Worm (Caenorhabditis elegans) whole organism, L1 larva: ENCODE results near the gene magu-4.

Source experiments
- C16A3.4 ChIP-seq: fragments of 150-350 bp; optimal IDR thresholded peaks from 2 replicates; lab custom pipeline; 2014; ENCODE audit warnings: missing biosample characterization, missing genetic modification characterization
- F16B12.6 ChIP-seq: fragments of 150-350 bp; optimal IDR thresholded peaks from 2 replicates; lab custom pipeline; 2014; ENCODE audit warnings: missing biosample characterization, missing genetic modification characterization
- Y116A8C.19 ChIP-seq: sonication (generic microtip); optimal IDR thresholded peaks from 2 replicates; lab custom pipeline; 2016; ENCODE audit warnings: missing compliant biosample characterization, missing genetic modification characterization, borderline replicate concordance
- aha-1 ChIP-seq: fragments of 150-350 bp; optimal IDR thresholded peaks from 2 replicates; lab custom pipeline; 2014; ENCODE audit warnings: missing biosample characterization, missing genetic modification characterization
- aly-2 ChIP-seq: fragments of 150-350 bp; optimal IDR thresholded peaks from 2 replicates; lab custom pipeline; 2014; ENCODE audit warnings: missing biosample characterization, missing genetic modification characterization
- ama-1 ChIP-seq: fragments of 150-350 bp; optimal IDR thresholded peaks from 2 replicates; lab custom pipeline; 2014
- blmp-1 ChIP-seq: fragments of 150-350 bp; optimal IDR thresholded peaks from 2 replicates; lab custom pipeline; 2014; ENCODE audit warnings: missing biosample characterization, missing genetic modification characterization
- ceh-88 ChIP-seq: fragments of 200-800 bp; sonication (Bioruptor generic); IDR thresholded peaks from 2 replicates; pipeline ENCODE4 v1.3.6; 2022; ENCODE audit warnings: missing genetic modification characterization, missing compliant biosample characterization
- ceh-90 ChIP-seq: sonication (generic microtip); optimal IDR thresholded peaks from 2 replicates; lab custom pipeline; 2016; ENCODE audit warnings: missing genetic modification characterization, missing compliant biosample characterization
- ces-1 ChIP-seq: fragments of 150-350 bp; optimal IDR thresholded peaks from 2 replicates; lab custom pipeline; 2014; ENCODE audit warnings: missing biosample characterization, missing genetic modification reagents, missing genetic modification characterization
- egl-13 ChIP-seq: sonication (generic microtip); optimal IDR thresholded peaks from 2 replicates; lab custom pipeline; 2016; ENCODE audit warnings: missing genotype, missing genetic modification reagents, missing genetic modification characterization, missing compliant biosample characterization
- elt-2 ChIP-seq: sonication (generic microtip); optimal IDR thresholded peaks from 2 replicates; lab custom pipeline; 2016; ENCODE audit warnings: missing genetic modification characterization, mild to moderate bottlenecking, inconsistent platforms, missing compliant biosample characterization, missing genetic modification reagents
- ets-5 ChIP-seq: fragments of 200-800 bp; sonication (Bioruptor generic); IDR thresholded peaks from 2 replicates; pipeline ENCODE4 v1.3.6; 2022; ENCODE audit warnings: missing genetic modification characterization, missing compliant biosample characterization
- fkh-10 ChIP-seq: sonication (generic microtip); optimal IDR thresholded peaks from 2 replicates; lab custom pipeline; 2017; ENCODE audit warnings: missing biosample characterization, missing genetic modification reagents, missing genetic modification characterization
- fos-1 ChIP-seq: fragments of 150-350 bp; optimal IDR thresholded peaks from 2 replicates; lab custom pipeline; 2014; ENCODE audit warnings: missing biosample characterization, missing genetic modification characterization
- hlh-4 ChIP-seq: sonication (generic microtip); optimal IDR thresholded peaks from 2 replicates; lab custom pipeline; 2016; ENCODE audit warnings: mild to moderate bottlenecking, missing genetic modification characterization, missing compliant biosample characterization
- hpl-2 ChIP-seq: fragments of 150-350 bp; optimal IDR thresholded peaks from 2 replicates; lab custom pipeline; 2014; ENCODE audit warnings: missing biosample characterization, missing genetic modification reagents, missing genetic modification characterization
- irx-1 ChIP-seq: sonication (generic microtip); optimal IDR thresholded peaks from 2 replicates; lab custom pipeline; 2016; ENCODE audit warnings: missing genetic modification characterization, missing compliant biosample characterization
- jun-1 ChIP-seq: fragments of 150-350 bp; optimal IDR thresholded peaks from 2 replicates; lab custom pipeline; 2014; ENCODE audit warnings: missing biosample characterization, missing genetic modification reagents, missing genetic modification characterization
- lin-14 ChIP-seq: fragments of 200-800 bp; sonication (Bioruptor generic); optimal IDR thresholded peaks from 2 replicates; lab custom pipeline; 2018; ENCODE audit warnings: mild to moderate bottlenecking, missing genetic modification characterization, moderate library complexity, missing compliant biosample characterization
- lin-15B ChIP-seq: fragments of 150-350 bp; sonication (generic microtip); optimal IDR thresholded peaks from 3 replicates; lab custom pipeline; 2014; ENCODE audit warnings: missing biosample characterization, missing genetic modification characterization
- lin-39 ChIP-seq: fragments of 150-350 bp; optimal IDR thresholded peaks from 2 replicates; lab custom pipeline; 2014; ENCODE audit warnings: missing biosample characterization, missing genetic modification reagents, missing genetic modification characterization
- lir-3 ChIP-seq: sonication (generic microtip); optimal IDR thresholded peaks from 2 replicates; lab custom pipeline; 2016; ENCODE audit warnings: mild to moderate bottlenecking, missing genetic modification characterization, moderate library complexity, missing compliant biosample characterization; ENCODE audit not compliant: poor library complexity
- nhr-19 ChIP-seq: fragments of 200-800 bp; sonication (Bioruptor generic); conservative IDR thresholded peaks from 2 replicates; pipeline ENCODE4 v1.3.6; 2022; ENCODE audit warnings: missing genetic modification characterization, missing compliant biosample characterization
- nhr-20 ChIP-seq: sonication (generic microtip); optimal IDR thresholded peaks from 2 replicates; lab custom pipeline; 2016; ENCODE audit warnings: mild to moderate bottlenecking, missing genetic modification characterization, missing compliant biosample characterization
- nhr-237 ChIP-seq: fragments of 150-350 bp; optimal IDR thresholded peaks from 2 replicates; lab custom pipeline; 2014; ENCODE audit warnings: missing biosample characterization, missing genetic modification characterization
- nhr-71 ChIP-seq: sonication (generic microtip); optimal IDR thresholded peaks from 2 replicates; lab custom pipeline; 2016; ENCODE audit warnings: mild to moderate bottlenecking, missing genetic modification characterization, moderate library complexity, missing compliant biosample characterization
- nhr-84 ChIP-seq: sonication (generic microtip); optimal IDR thresholded peaks from 2 replicates; lab custom pipeline; 2017; ENCODE audit warnings: missing biosample characterization, missing genetic modification characterization
- nhr-85 ChIP-seq: sonication (generic microtip); peaks from one replicate; lab custom pipeline; 2016; ENCODE audit warnings: missing genetic modification characterization, inconsistent platforms, missing compliant biosample characterization
- pqm-1 ChIP-seq: sonication (generic microtip); optimal IDR thresholded peaks from 3 replicates; lab custom pipeline; 2017; ENCODE audit warnings: missing biosample characterization, missing genetic modification characterization
- snu-23 ChIP-seq: sonication (generic microtip); optimal IDR thresholded peaks from 2 replicates; lab custom pipeline; 2016; ENCODE audit warnings: missing genetic modification characterization, missing compliant biosample characterization
- sox-4 ChIP-seq: sonication (generic microtip); optimal IDR thresholded peaks from 2 replicates; lab custom pipeline; 2016; ENCODE audit warnings: missing genetic modification characterization, missing compliant biosample characterization
- tbx-2 ChIP-seq: sonication (generic microtip); optimal IDR thresholded peaks from 2 replicates; lab custom pipeline; 2016; ENCODE audit warnings: missing genetic modification characterization, missing compliant biosample characterization
- tlp-1 ChIP-seq: fragments of 150-350 bp; optimal IDR thresholded peaks from 2 replicates; lab custom pipeline; 2014; ENCODE audit warnings: missing biosample characterization, missing genetic modification characterization
- unc-30 ChIP-seq: sonication (generic microtip); optimal IDR thresholded peaks from 2 replicates; lab custom pipeline; 2017; ENCODE audit warnings: missing biosample characterization, missing genetic modification characterization
- unc-62 ChIP-seq: fragments of 150-350 bp; optimal IDR thresholded peaks from 2 replicates; lab custom pipeline; 2014; ENCODE audit warnings: missing biosample characterization, missing genetic modification reagents, missing genetic modification characterization
- unc-86 ChIP-seq: sonication (generic microtip); optimal IDR thresholded peaks from 2 replicates; lab custom pipeline; 2016; ENCODE audit warnings: missing genetic modification characterization, missing compliant biosample characterization
- unc-98 ChIP-seq: fragments of 200-800 bp; sonication (Bioruptor generic); IDR thresholded peaks from 2 replicates; pipeline ENCODE4 v1.3.6; 2022; ENCODE audit warnings: missing genetic modification characterization, missing compliant biosample characterization
- vab-15 ChIP-seq: sonication (generic microtip); optimal IDR thresholded peaks from 2 replicates; lab custom pipeline; 2017; ENCODE audit warnings: missing genotype, mild to moderate bottlenecking, missing genetic modification characterization, missing compliant biosample characterization
- xbp-1 ChIP-seq: sonication (generic microtip); optimal IDR thresholded peaks from 2 replicates; lab custom pipeline; 2016; ENCODE audit warnings: missing genetic modification characterization, missing compliant biosample characterization
- zip-4 ChIP-seq: fragments of 200-800 bp; sonication (Bioruptor generic); optimal IDR thresholded peaks from 2 replicates; lab custom pipeline; 2018; ENCODE audit warnings: mild to moderate bottlenecking, missing genetic modification characterization, moderate library complexity, missing compliant biosample characterization

The magu-4 gene

ce11 chrIV:10009536-10009935 lies at the start of gene magu-4:
Gene magu-4, plus strand, starts transcription at chrIV:10009753.
- no peak for TF ChIP-seq unc-62 (GFP tag; lab: Kevin White, UChicago)
- TF ChIP-seq ama-1 (lab: Kevin White, UChicago), result no peak
- TF ChIP-seq nhr-237 (tag; lab: Kevin White, UChicago), result no peak
- TF ChIP-seq ces-1, result no peak
- TF ChIP-seq aha-1, result no peak
- TF ChIP-seq vab-15 (tag; lab: Kevin White, UChicago), result no peak
- TF ChIP-seq lin-14, result peak; percentile 39
- TF ChIP-seq egl-13 (tag; lab: Kevin White, UChicago), result no peak
- TF ChIP-seq aly-2, result no peak
- no peak for TF ChIP-seq xbp-1 (tag; lab: Kevin White, UChicago)
- TF ChIP-seq tbx-2, result no peak
- TF ChIP-seq C16A3.4 (tag; lab: Kevin White, UChicago), result no peak
- no peak for TF ChIP-seq Y116A8C.19 (tag; lab: Kevin White, UChicago)
- TF ChIP-seq lir-3 (tag; lab: Kevin White, UChicago), result no peak
- no peak for TF ChIP-seq sox-4 (tag; lab: Kevin White, UChicago)
- no peak for TF ChIP-seq unc-86 (tag; lab: Kevin White, UChicago)
- peak; percentile 90 for TF ChIP-seq blmp-1
- TF ChIP-seq irx-1 (tag; lab: Kevin White, UChicago), result no peak

ce11 chrIV:9963945-9964344 lies 45.6 kb upstream of the magu-4 start, which contains the start of gene T13H10.2:
Gene T13H10.2, plus strand, starts transcription at chrIV:9964245.
- TF ChIP-seq ceh-88 (no peak), tlp-1 (tag; lab: Kevin White, UChicago) (no peak), hpl-2 (GFP tag; lab: Kevin White, UChicago) (no peak), ces-1 (no peak), nhr-71 (no peak), unc-86 (tag; lab: Kevin White, UChicago) (no peak), hlh-4 (tag; lab: Kevin White, UChicago) (no peak), zip-4 (GFP tag; lab: Kevin White, UChicago) (no peak)

- TF ChIP-seq ceh-90 (tag; lab: Kevin White, UChicago), result no peak
- TF ChIP-seq snu-23 (GFP tag; lab: Kevin White, UChicago), result no peak
- TF ChIP-seq unc-98, result no peak
- TF ChIP-seq nhr-85 (tag; lab: Kevin White, UChicago), result no peak
- TF ChIP-seq elt-2 (tag; lab: Kevin White, UChicago), result no peak
- no peak for TF ChIP-seq tlp-1 (tag; lab: Kevin White, UChicago)
- TF ChIP-seq pqm-1 (tag; lab: Kevin White, UChicago), result no peak
- TF ChIP-seq ceh-88, result no peak
- no peak for TF ChIP-seq unc-30
Measured at ce11 chrIV:9969081-9969480, 40.5 kb upstream of the magu-4 start, which contains the start of the genes kin-5 and C47E12.11. Gene kin-5, minus strand, starts transcription at chrIV:9969181. Gene C47E12.11, plus strand, starts transcription at chrIV:9969400.

- TF ChIP-seq lin-14, result no peak
- no peak for TF ChIP-seq lin-15B (tag; lab: Kevin White, UChicago)
- TF ChIP-seq snu-23 (GFP tag; lab: Kevin White, UChicago), result no peak
- TF ChIP-seq elt-2 (tag; lab: Kevin White, UChicago), result no peak
- no peak for TF ChIP-seq nhr-19 (GFP tag; lab: Robert Waterston, UW)
- TF ChIP-seq xbp-1 (tag; lab: Kevin White, UChicago), result no peak
- TF ChIP-seq unc-30, result no peak
- no peak for TF ChIP-seq ces-1
- TF ChIP-seq nhr-20 (tag; lab: Kevin White, UChicago), result no peak
- TF ChIP-seq jun-1 (tag; lab: Kevin White, UChicago), result no peak
- TF ChIP-seq F16B12.6 (tag; lab: Kevin White, UChicago), result no peak
- no peak for TF ChIP-seq fkh-10 (GFP tag; lab: Kevin White, UChicago)
- TF ChIP-seq lin-39 (tag; lab: Kevin White, UChicago), result no peak
- no peak for TF ChIP-seq ets-5 (GFP tag; lab: Robert Waterston, UW)
- TF ChIP-seq nhr-84 (tag; lab: Kevin White, UChicago), result no peak
- TF ChIP-seq fos-1 (tag; lab: Kevin White, UChicago), result no peak
Measured at ce11 chrIV:9972629-9973028, 36.9 kb upstream of the magu-4 start, which contains the start of the genes C47E12.12 and C47E12.10. Gene C47E12.12, minus strand, starts transcription at chrIV:9972729. Gene C47E12.10, plus strand, starts transcription at chrIV:9972800.
